Worm (Caenorhabditis elegans): ENCODE measurements around the gene CC8.3.

ce11 chrIV:3632475-3632874 is 9.6 kb downstream of the CC8.3 start:
- TF ChIP-seq mdl-1 (tag; optimal IDR thresholded peaks at IDR 0.05) (no peak), ama-1 (optimal IDR thresholded peaks at IDR 0.05) (no peak), fkh-8 (tag; optimal IDR thresholded peaks at IDR 0.05) (no peak), C16A3.4 (tag; optimal IDR thresholded peaks at IDR 0.05) (no peak), ceh-88 (GFP tag; IDR thresholded peaks at IDR 0.05) (no peak), swsn-7 (tag; optimal IDR thresholded peaks at IDR 0.05) (no peak), skn-1 (tag; optimal IDR thresholded peaks at IDR 0.05) (no peak), sptf-1 (tag; optimal IDR thresholded peaks at IDR 0.05) (no peak), aly-2 (tag; optimal IDR thresholded peaks at IDR 0.05) (no peak), ces-1 (GFP tag; optimal IDR thresholded peaks at IDR 0.05) (no peak), elt-2 (tag; optimal IDR thresholded peaks at IDR 0.05) (no peak), zip-4 (GFP tag; optimal IDR thresholded peaks at IDR 0.05) (no peak), egl-27 (tag; optimal IDR thresholded peaks at IDR 0.05) (no peak)
